Worm (Caenorhabditis elegans) whole organism, early embryonic: ENCODE data around the gene K05F1.9.

Source experiments
- B0310.2 ChIP-seq: sonication (generic microtip); optimal IDR thresholded peaks from 2 replicates; lab custom pipeline; 2016; ENCODE audit warnings: mild to moderate bottlenecking, missing genetic modification characterization, missing compliant biosample characterization
- F13C5.2 ChIP-seq: sonication (generic microtip); optimal IDR thresholded peaks from 2 replicates; lab custom pipeline; 2017; ENCODE audit warnings: mild to moderate bottlenecking, missing genetic modification characterization, inconsistent platforms, missing compliant biosample characterization
- aly-1 ChIP-seq: sonication (generic microtip); optimal IDR thresholded peaks from 2 replicates; lab custom pipeline; 2016; ENCODE audit warnings: missing genetic modification characterization, missing compliant biosample characterization
- ama-1 ChIP-seq: fragments of 150-350 bp; optimal IDR thresholded peaks from 2 replicates; lab custom pipeline; 2014
- ceh-13 ChIP-seq: fragments of 200-800 bp; sonication (Bioruptor generic); optimal IDR thresholded peaks from 2 replicates; lab custom pipeline; 2018; ENCODE audit warnings: mild to moderate bottlenecking, missing genetic modification characterization, missing compliant biosample characterization
- ceh-36 ChIP-seq: sonication (generic microtip); optimal IDR thresholded peaks from 2 replicates; lab custom pipeline; 2016; ENCODE audit warnings: missing genetic modification characterization, inconsistent platforms, missing compliant biosample characterization
- flt-1 ChIP-seq: fragments of 200-800 bp; sonication (Bioruptor generic); IDR thresholded peaks from 2 replicates; pipeline ENCODE4 v1.3.6; 2022; ENCODE audit warnings: missing genetic modification characterization, missing compliant biosample characterization
- hmbx-1 ChIP-seq: sonication (generic microtip); optimal IDR thresholded peaks from 2 replicates; lab custom pipeline; 2016; ENCODE audit warnings: mild to moderate bottlenecking, missing genetic modification characterization, missing compliant biosample characterization
- hmg-4 ChIP-seq: fragments of 200-800 bp; sonication (Bioruptor generic); optimal IDR thresholded peaks from 2 replicates; lab custom pipeline; 2018; ENCODE audit warnings: mild to moderate bottlenecking, missing genetic modification characterization, missing compliant biosample characterization
- pes-1 ChIP-seq: fragments of 200-800 bp; sonication (Bioruptor generic); IDR thresholded peaks from 2 replicates; pipeline ENCODE4 v1.3.6; 2022; ENCODE audit warnings: missing genetic modification reagents, missing genetic modification characterization, missing compliant biosample characterization
- scrt-1 ChIP-seq: fragments of 200-800 bp; sonication (Bioruptor generic); IDR thresholded peaks from 2 replicates; pipeline ENCODE4 v1.3.6; 2022; ENCODE audit warnings: missing genetic modification characterization, missing compliant biosample characterization
- sea-1 ChIP-seq: fragments of 200-800 bp; sonication (Bioruptor generic); conservative IDR thresholded peaks from 2 replicates; pipeline ENCODE4 v1.3.6; 2022; ENCODE audit warnings: missing genetic modification characterization, missing compliant biosample characterization
- tbx-37 ChIP-seq: fragments of 200-800 bp; sonication (Bioruptor generic); conservative IDR thresholded peaks from 2 replicates; pipeline ENCODE4 v1.3.6; 2022; ENCODE audit warnings: missing genetic modification reagents, missing genetic modification characterization, missing compliant biosample characterization

ce11 chrII:5845441-5845840 lies 44.5 kb upstream of the K05F1.9 start, which contains the start of the genes ZK1248.17 and H41C03.3:
- TF ChIP-seq ama-1 (no peak), tbx-37 (GFP tag; lab: Robert Waterston, UW) (no peak), ceh-36 (tag; lab: Kevin White, UChicago) (no peak), aly-1 (tag; lab: Kevin White, UChicago) (no peak), F13C5.2 (tag; lab: Kevin White, UChicago) (no peak), hmg-4 (GFP tag; lab: Kevin White, UChicago) (no peak), scrt-1 (GFP tag; lab: Robert Waterston, UW) (no peak), ceh-13 (GFP tag; lab: Kevin White, UChicago) (no peak), sea-1 (GFP tag; lab: Robert Waterston, UW) (no peak), pes-1 (GFP tag; lab: Robert Waterston, UW) (no peak), hmbx-1 (tag; lab: Kevin White, UChicago) (no peak), flt-1 (GFP tag; lab: Robert Waterston, UW) (no peak), B0310.2 (tag; lab: Kevin White, UChicago) (no peak)
